Worm (Caenorhabditis elegans): ENCODE data around the gene gpx-2.

DNA sequence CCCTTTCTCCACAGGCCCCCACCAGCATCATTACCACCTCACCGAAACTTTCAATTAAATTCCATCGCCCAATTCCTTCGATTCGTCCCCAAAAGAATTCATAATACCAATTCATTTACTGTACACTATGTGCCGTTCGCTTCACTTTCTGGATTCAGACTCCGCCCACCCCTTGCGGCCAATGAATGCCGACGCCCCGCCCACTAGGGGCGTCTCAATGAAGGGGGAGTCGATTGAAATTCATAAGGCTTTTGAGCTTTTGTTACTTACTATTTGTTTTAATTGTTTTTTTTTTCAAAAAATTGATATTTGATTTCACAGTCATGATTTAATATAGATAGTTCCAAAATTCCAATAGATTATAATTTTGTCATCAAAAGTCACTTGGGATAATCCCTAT lies 29.9 kb downstream of the gpx-2 start:
- TF ChIP-seq ztf-25 (GFP tag; IDR thresholded peaks at IDR 0.05) = no peak
- no peak for TF ChIP-seq hsf-1 (GFP tag; IDR thresholded peaks at IDR 0.05)
- TF ChIP-seq Y67H2A.10 (GFP tag; conservative IDR thresholded peaks at IDR 0.05) = no peak
- TF ChIP-seq snpc-4 (GFP tag; optimal IDR thresholded peaks at IDR 0.05) = no peak
- TF ChIP-seq snpc-4 (tag; optimal IDR thresholded peaks at IDR 0.05) = no peak
